Fruit fly (Drosophila melanogaster): ENCODE measurements around the gene Cdk2.

DNA sequence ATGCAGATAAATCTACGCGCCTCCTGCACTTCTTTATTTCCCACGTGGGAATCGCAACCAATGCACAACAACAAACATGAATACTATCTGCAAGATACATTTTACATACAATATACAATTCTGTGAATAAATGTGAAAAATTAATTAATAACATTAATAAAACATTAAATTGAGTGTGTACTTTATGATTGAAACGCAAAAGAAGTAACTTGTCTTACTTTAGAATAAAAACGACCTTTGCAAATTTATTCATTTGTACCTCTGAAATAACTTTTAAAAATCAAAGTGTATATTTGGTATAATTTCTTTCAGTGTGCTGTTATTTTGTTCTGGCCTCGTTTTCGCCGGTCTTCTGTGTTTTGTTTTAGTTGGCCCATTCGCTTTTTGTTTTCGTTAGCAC is 28.6 kb downstream of the Cdk2 start:
- TF ChIP-seq CG32767 (GFP tag; IDR thresholded peaks at IDR 0.05) (no peak), CG3281 (GFP tag; optimal IDR thresholded peaks at IDR 0.05) (no peak), CG9437 (GFP tag; optimal IDR thresholded peaks at IDR 0.05) (no peak), D19A (tag; optimal IDR thresholded peaks at IDR 0.05) (no peak), CG31224 (GFP tag; IDR thresholded peaks at IDR 0.05) (no peak)

Data from whole organism, embryonic.